Worm (Caenorhabditis elegans) whole organism, mixed stage, embryonic: ENCODE results near the gene T11B7.2.

Experiments used
- M03D4.4 ChIP-seq: sonication (generic microtip); optimal IDR thresholded peaks from 2 replicates; lab custom pipeline; 2017; ENCODE audit warnings: mild to moderate bottlenecking, missing genetic modification characterization, missing compliant biosample characterization
- bed-3 ChIP-seq: fragments of 200-800 bp; sonication (Bioruptor generic); optimal IDR thresholded peaks from 3 replicates; lab custom pipeline; 2018; ENCODE audit warnings: mild to moderate bottlenecking, missing genetic modification characterization, moderate library complexity, missing compliant biosample characterization
- blmp-1 ChIP-seq: fragments of 150-350 bp; optimal IDR thresholded peaks from 2 replicates; lab custom pipeline; 2014; ENCODE audit warnings: missing biosample characterization, missing genetic modification characterization
- ceh-39 ChIP-seq: fragments of 150-350 bp; optimal IDR thresholded peaks from 2 replicates; lab custom pipeline; 2014; ENCODE audit warnings: missing biosample characterization, missing genetic modification characterization
- ceh-43 ChIP-seq: fragments of 200-800 bp; sonication (Bioruptor generic); optimal IDR thresholded peaks from 2 replicates; lab custom pipeline; 2018; ENCODE audit warnings: mild to moderate bottlenecking, missing genetic modification characterization, moderate library complexity, missing compliant biosample characterization
- ceh-83 ChIP-seq: fragments of 200-800 bp; sonication (Bioruptor generic); optimal IDR thresholded peaks from 2 replicates; lab custom pipeline; 2018; ENCODE audit warnings: mild to moderate bottlenecking, missing genetic modification characterization, missing compliant biosample characterization
- ces-1 ChIP-seq: fragments of 150-350 bp; optimal IDR thresholded peaks from 2 replicates; lab custom pipeline; 2014; ENCODE audit warnings: missing biosample characterization, missing genetic modification reagents, missing genetic modification characterization
- cnd-1 ChIP-seq: fragments of 200-800 bp; sonication (Bioruptor generic); optimal IDR thresholded peaks from 2 replicates; lab custom pipeline; 2018; ENCODE audit warnings: mild to moderate bottlenecking, missing genetic modification characterization, missing compliant biosample characterization
- drap-1 ChIP-seq: fragments of 200-800 bp; sonication (Bioruptor generic); optimal IDR thresholded peaks from 3 replicates; lab custom pipeline; 2018; ENCODE audit warnings: mild to moderate bottlenecking, missing genetic modification characterization, missing compliant biosample characterization
- elt-1 ChIP-seq: sonication (generic microtip); optimal IDR thresholded peaks from 2 replicates; lab custom pipeline; 2017; ENCODE audit warnings: missing genetic modification characterization, mild to moderate bottlenecking, missing compliant biosample characterization, antibody characterized with exemption, moderate library complexity, borderline replicate concordance; ENCODE audit not compliant: insufficient read depth
- elt-3 ChIP-seq: fragments of 150-350 bp; optimal IDR thresholded peaks from 2 replicates; lab custom pipeline; 2014; ENCODE audit warnings: missing biosample characterization, missing genetic modification characterization
- flh-1 ChIP-seq: fragments of 200-800 bp; sonication (Bioruptor generic); optimal IDR thresholded peaks from 2 replicates; lab custom pipeline; 2018; ENCODE audit warnings: mild to moderate bottlenecking, missing genetic modification characterization, moderate library complexity, missing compliant biosample characterization
- ham-2 ChIP-seq: fragments of 200-800 bp; sonication (Bioruptor generic); optimal IDR thresholded peaks from 2 replicates; lab custom pipeline; 2018; ENCODE audit warnings: mild to moderate bottlenecking, missing genetic modification characterization, missing compliant biosample characterization
- hlh-1 ChIP-seq: fragments of 150-350 bp; optimal IDR thresholded peaks from 2 replicates; lab custom pipeline; 2014; ENCODE audit warnings: missing biosample characterization, missing genetic modification reagents, missing genetic modification characterization
- lin-13 ChIP-seq: fragments of 150-350 bp; optimal IDR thresholded peaks from 2 replicates; lab custom pipeline; 2014; ENCODE audit warnings: missing biosample characterization, missing genetic modification characterization
- lin-32 ChIP-seq: fragments of 200-800 bp; sonication (Bioruptor generic); optimal IDR thresholded peaks from 2 replicates; lab custom pipeline; 2018; ENCODE audit warnings: mild to moderate bottlenecking, missing genetic modification characterization, missing compliant biosample characterization
- lsy-2 ChIP-seq: fragments of 150-350 bp; optimal IDR thresholded peaks from 2 replicates; lab custom pipeline; 2014; ENCODE audit warnings: missing biosample characterization, missing genetic modification characterization
- mab-5 ChIP-seq: fragments of 150-350 bp; optimal IDR thresholded peaks from 2 replicates; lab custom pipeline; 2014; ENCODE audit warnings: missing biosample characterization, missing genetic modification characterization
- mep-1 ChIP-seq: fragments of 150-350 bp; optimal IDR thresholded peaks from 2 replicates; lab custom pipeline; 2017; ENCODE audit warnings: missing biosample characterization, missing genetic modification reagents, missing genetic modification characterization, inconsistent platforms
- mls-2 ChIP-seq: sonication (generic microtip); optimal IDR thresholded peaks from 2 replicates; lab custom pipeline; 2016; ENCODE audit warnings: mild to moderate bottlenecking, missing genetic modification characterization, moderate library complexity, missing compliant biosample characterization
- nhr-12 ChIP-seq: fragments of 150-350 bp; optimal IDR thresholded peaks from 2 replicates; lab custom pipeline; 2014; ENCODE audit warnings: missing biosample characterization, missing genetic modification characterization
- nhr-2 ChIP-seq: fragments of 150-350 bp; optimal IDR thresholded peaks from 2 replicates; lab custom pipeline; 2014; ENCODE audit warnings: missing biosample characterization, missing genetic modification characterization
- nhr-237 ChIP-seq: fragments of 150-350 bp; optimal IDR thresholded peaks from 2 replicates; lab custom pipeline; 2014; ENCODE audit warnings: missing biosample characterization, missing genetic modification characterization
- nhr-28 ChIP-seq: fragments of 150-350 bp; optimal IDR thresholded peaks from 2 replicates; lab custom pipeline; 2014; ENCODE audit warnings: missing biosample characterization, missing genetic modification characterization
- nhr-76 ChIP-seq: sonication (generic microtip); optimal IDR thresholded peaks from 2 replicates; lab custom pipeline; 2017; ENCODE audit warnings: missing biosample characterization, missing genetic modification characterization
- pha-4 ChIP-seq: fragments of 150-350 bp; optimal IDR thresholded peaks from 2 replicates; lab custom pipeline; 2018; ENCODE audit warnings: missing biosample characterization, missing genetic modification reagents, missing genetic modification characterization
- snpc-4 ChIP-seq: fragments of 150-350 bp; optimal IDR thresholded peaks from 2 replicates; lab custom pipeline; 2014; ENCODE audit warnings: missing biosample characterization, missing genetic modification characterization
- sptf-1 ChIP-seq: sonication (generic microtip); optimal IDR thresholded peaks from 2 replicates; lab custom pipeline; 2017; ENCODE audit warnings: mild to moderate bottlenecking, missing genetic modification characterization, moderate library complexity, missing compliant biosample characterization
- tbx-8 ChIP-seq: fragments of 200-800 bp; sonication (Bioruptor generic); optimal IDR thresholded peaks from 2 replicates; lab custom pipeline; 2018; ENCODE audit warnings: mild to moderate bottlenecking, missing genetic modification characterization, moderate library complexity, missing compliant biosample characterization
- unc-120 ChIP-seq: sonication (generic microtip); optimal IDR thresholded peaks from 2 replicates; lab custom pipeline; 2017; ENCODE audit warnings: missing genetic modification characterization, missing compliant biosample characterization; ENCODE audit not compliant: poor library complexity, severe bottlenecking
- unc-39 ChIP-seq: fragments of 150-350 bp; optimal IDR thresholded peaks from 2 replicates; lab custom pipeline; 2014; ENCODE audit warnings: missing biosample characterization, missing genetic modification characterization
- unc-62 ChIP-seq: fragments of 150-350 bp; optimal IDR thresholded peaks from 2 replicates; lab custom pipeline; 2014; ENCODE audit warnings: missing biosample characterization, missing genetic modification reagents, missing genetic modification characterization

The T11B7.2 gene

DNA sequence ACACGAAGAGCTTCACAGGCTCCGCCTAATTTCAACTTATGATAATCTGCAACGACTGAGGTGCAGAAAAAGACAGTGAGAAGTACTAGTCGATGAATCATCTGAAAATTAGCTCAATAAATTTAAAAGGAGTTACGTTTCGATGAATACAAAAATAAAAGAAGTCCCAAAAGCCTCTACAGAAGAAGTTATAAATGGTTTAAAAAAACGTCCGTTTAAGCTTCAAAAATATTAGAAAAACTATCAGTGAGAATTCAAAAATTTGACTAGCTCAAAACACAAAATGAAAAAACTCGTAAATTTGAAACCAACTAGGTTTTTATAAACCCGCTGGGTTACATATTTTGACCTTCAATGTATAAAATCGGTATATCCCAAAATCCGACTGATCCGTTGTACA lies 11.6 kb upstream of the T11B7.2 start, which contains the start of gene T11B7.5:
T11B7.5 (minus strand) TSS at position 101 of the 400 bp plus-strand sequence.
- TF ChIP-seq mls-2 (tag; lab: Kevin White, UChicago) (no peak), unc-39 (tag; lab: Kevin White, UChicago) (no peak), elt-3 (no peak), sptf-1 (tag; lab: Kevin White, UChicago) (no peak), nhr-2 (tag; lab: Kevin White, UChicago) (no peak), mep-1 (tag; lab: Kevin White, UChicago) (no peak), lin-32 (no peak), unc-120 (no peak), nhr-237 (no peak), ceh-83 (GFP tag; lab: Kevin White, UChicago) (no peak), nhr-12 (tag; lab: Kevin White, UChicago) (no peak), ceh-39 (no peak), hlh-1 (tag; lab: Kevin White, UChicago) (no peak), nhr-28 (no peak), ces-1 (GFP tag; lab: Kevin White, UChicago) (no peak), nhr-76 (tag; lab: Kevin White, UChicago) (no peak), cnd-1 (tag; lab: Kevin White, UChicago) (no peak), lin-13 (tag; lab: Kevin White, UChicago) (no peak)
- TF ChIP-seq, all 35 proteins: peak for 0

ce11 chrIV:8853301-8853700 lies 8.9 kb upstream of the T11B7.2 start:
- TF ChIP-seq ham-2 (peak; percentile 66), cnd-1 (tag; lab: Kevin White, UChicago) (no peak), unc-120 (no peak), ceh-39 (no peak)

DNA sequence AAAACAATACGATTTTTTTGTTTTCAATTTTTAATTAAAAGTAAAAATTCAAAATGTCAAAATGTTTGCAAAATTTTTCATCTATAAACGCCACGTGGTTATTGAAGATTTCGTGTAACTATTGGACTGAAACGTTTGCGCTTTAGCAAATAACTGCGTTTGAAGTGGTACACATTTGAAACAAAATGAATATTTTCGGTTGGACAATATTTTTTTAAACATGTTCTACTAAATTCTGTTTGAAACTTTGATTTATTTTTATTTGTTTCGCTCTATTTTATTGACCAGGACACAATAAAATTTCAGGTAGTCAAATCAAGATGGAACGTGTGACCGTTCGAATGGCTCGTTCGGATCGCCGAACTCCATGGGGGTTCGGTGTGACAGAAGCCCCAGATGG lies 7.8 kb upstream of the T11B7.2 start, which contains the start of gene alp-1:
alp-1 (plus strand) TSS at position 301 of the 400 bp plus-strand sequence.
- TF ChIP-seq lsy-2 (tag; lab: Kevin White, UChicago) (no peak), ceh-39 (no peak), drap-1 (GFP tag; lab: Kevin White, UChicago) (no peak), blmp-1 (tag; lab: Kevin White, UChicago) (no peak)

- TF ChIP-seq unc-120 (peak; percentile 53), elt-1 (tag; lab: Kevin White, UChicago) (no peak)
Observed at ce11 chrIV:8850807-8851206, 6.5 kb upstream of the T11B7.2 start.

- TF ChIP-seq nhr-28 (no peak), pha-4 (no peak), unc-120 (no peak), elt-1 (tag; lab: Kevin White, UChicago) (no peak), flh-1 (GFP tag; lab: Kevin White, UChicago) (no peak), mab-5 (tag; lab: Kevin White, UChicago) (no peak), ceh-39 (no peak), snpc-4 (tag; lab: Kevin White, UChicago) (no peak), M03D4.4 (tag; lab: Kevin White, UChicago) (no peak), ces-1 (GFP tag; lab: Kevin White, UChicago) (no peak), mep-1 (tag; lab: Kevin White, UChicago) (no peak), unc-39 (tag; lab: Kevin White, UChicago) (no peak), lsy-2 (tag; lab: Kevin White, UChicago) (no peak), unc-62 (no peak), tbx-8 (GFP tag; lab: Kevin White, UChicago) (no peak), ceh-43 (GFP tag; lab: Kevin White, UChicago) (no peak), nhr-76 (tag; lab: Kevin White, UChicago) (no peak)
Observed at ce11 chrIV:8848983-8849382, 4.6 kb upstream of the T11B7.2 start.

ce11 chrIV:8847918-8848317 lies 3.6 kb upstream of the T11B7.2 start, which contains the start of gene col-118:
col-118 (plus strand) TSS chrIV:8848218.
- no peak for TF ChIP-seq nhr-28
- TF ChIP-seq lsy-2 (tag; lab: Kevin White, UChicago) = no peak
- TF ChIP-seq mls-2 (tag; lab: Kevin White, UChicago) = no peak
- no peak for TF ChIP-seq pha-4
- TF ChIP-seq flh-1 (GFP tag; lab: Kevin White, UChicago) = no peak
- TF ChIP-seq ces-1 (GFP tag; lab: Kevin White, UChicago) = no peak
- no peak for TF ChIP-seq M03D4.4 (tag; lab: Kevin White, UChicago)
- no peak for TF ChIP-seq tbx-8 (GFP tag; lab: Kevin White, UChicago)
- no peak for TF ChIP-seq unc-62
- no peak for TF ChIP-seq nhr-237
- TF ChIP-seq sptf-1 (tag; lab: Kevin White, UChicago) = no peak
- no peak for TF ChIP-seq elt-3
- no peak for TF ChIP-seq elt-1 (tag; lab: Kevin White, UChicago)
- TF ChIP-seq nhr-76 (tag; lab: Kevin White, UChicago) = no peak
- TF ChIP-seq ceh-43 (GFP tag; lab: Kevin White, UChicago) = no peak
- TF ChIP-seq lin-13 (tag; lab: Kevin White, UChicago) = no peak
- TF ChIP-seq bed-3 (GFP tag; lab: Kevin White, UChicago) = no peak
- TF ChIP-seq mep-1 (tag; lab: Kevin White, UChicago) = no peak
- TF ChIP-seq nhr-2 (tag; lab: Kevin White, UChicago) = no peak
